Worm (Caenorhabditis elegans) whole organism, L4 larva: ENCODE results near the gene eif-3.G.

ENCODE experiments used
- D1046.2 ChIP-seq: fragments of 200-800 bp; sonication (Bioruptor generic); IDR thresholded peaks from 2 replicates; pipeline ENCODE4 v1.3.6; 2022; ENCODE audit warnings: missing genetic modification characterization, missing compliant biosample characterization
- R02D3.7 ChIP-seq: fragments of 150-350 bp; sonication (generic microtip); optimal IDR thresholded peaks from 3 replicates; lab custom pipeline; 2014; ENCODE audit warnings: missing biosample characterization, missing genetic modification characterization
- ZK546.5 ChIP-seq, 2 experiments: sonication (generic microtip); optimal IDR thresholded peaks; 2 replicates each; lab custom pipeline; 2017; ENCODE audit warnings: missing biosample characterization in 2 of 2, missing genetic modification characterization in 2 of 2
- arid-1 ChIP-seq: fragments of 200-800 bp; sonication (Bioruptor generic); conservative IDR thresholded peaks from 2 replicates; pipeline ENCODE4 v1.3.6; 2022; ENCODE audit warnings: missing genetic modification reagents, missing genetic modification characterization, missing compliant biosample characterization
- ceh-28 ChIP-seq: fragments of 150-350 bp; optimal IDR thresholded peaks from 2 replicates; lab custom pipeline; 2014; ENCODE audit warnings: missing biosample characterization, missing genetic modification reagents, missing genetic modification characterization
- ceh-44 ChIP-seq: fragments of 200-800 bp; sonication (Bioruptor generic); IDR thresholded peaks from 2 replicates; pipeline ENCODE4 v1.3.6; 2022; ENCODE audit warnings: missing genetic modification reagents, missing genetic modification characterization, missing compliant biosample characterization
- ceh-82 ChIP-seq: sonication (generic microtip); optimal IDR thresholded peaks from 2 replicates; lab custom pipeline; 2017; ENCODE audit warnings: missing biosample characterization, missing genetic modification characterization
- daf-12 ChIP-seq: fragments of 150-350 bp; optimal IDR thresholded peaks from 2 replicates; lab custom pipeline; 2014; ENCODE audit warnings: missing biosample characterization, missing genetic modification reagents, missing genetic modification characterization
- daf-16 ChIP-seq, 3 experiments: sonication (generic microtip); optimal IDR thresholded peaks; 2 replicates each; lab custom pipeline; 2016 to 2017; ENCODE audit warnings: missing genetic modification characterization in 3 of 3, missing genetic modification reagents in 3 of 3, mild to moderate bottlenecking in 2 of 3, missing compliant biosample characterization in 2 of 3, missing biosample characterization in 1 of 3, moderate library complexity in 1 of 3
- dve-1 ChIP-seq: sonication (generic microtip); optimal IDR thresholded peaks from 2 replicates; lab custom pipeline; 2017; ENCODE audit warnings: antibody characterized with exemption, mild to moderate bottlenecking, missing genetic modification characterization, missing compliant biosample characterization; ENCODE audit not compliant: insufficient read depth
- hlh-11 ChIP-seq: fragments of 200-800 bp; sonication (Bioruptor generic); optimal IDR thresholded peaks from 2 replicates; lab custom pipeline; 2018; ENCODE audit warnings: mild to moderate bottlenecking, missing genetic modification characterization, missing compliant biosample characterization
- hmg-1.1 ChIP-seq: fragments of 200-800 bp; sonication (Bioruptor generic); IDR thresholded peaks from 2 replicates; pipeline ENCODE4 v1.3.6; 2022; ENCODE audit warnings: missing genetic modification reagents, missing genetic modification characterization, missing compliant biosample characterization
- lim-7 ChIP-seq: fragments of 200-800 bp; sonication (Bioruptor generic); IDR thresholded peaks from 2 replicates; pipeline ENCODE4 v1.3.6; 2022; ENCODE audit warnings: missing genetic modification characterization, missing compliant biosample characterization
- lin-15B ChIP-seq: fragments of 150-350 bp; sonication (generic microtip); optimal IDR thresholded peaks from 3 replicates; lab custom pipeline; 2014; ENCODE audit warnings: missing biosample characterization, missing genetic modification characterization
- lin-39 ChIP-seq: fragments of 150-350 bp; optimal IDR thresholded peaks from 2 replicates; lab custom pipeline; 2014; ENCODE audit warnings: missing biosample characterization, missing genetic modification reagents, missing genetic modification characterization
- madf-5 ChIP-seq, 2 experiments: fragments of 200-800 bp; sonication (Bioruptor generic); IDR thresholded peaks; 2 replicates each; pipeline ENCODE4 v1.3.6; 2022; ENCODE audit warnings: missing compliant biosample characterization in 2 of 2, missing genetic modification characterization in 2 of 2
- mdl-1 ChIP-seq, 2 experiments: fragments of 150-350 bp in 1 of 2; sonication (generic microtip) in 1 of 2; optimal IDR thresholded peaks; 2 replicates each; lab custom pipeline; 2014 to 2017; ENCODE audit warnings: missing biosample characterization in 2 of 2, missing genetic modification characterization in 2 of 2
- mdt-29 ChIP-seq: fragments of 200-800 bp; sonication (Bioruptor generic); IDR thresholded peaks from 2 replicates; pipeline ENCODE4 v1.3.6; 2022; ENCODE audit warnings: missing genetic modification reagents, missing genetic modification characterization, missing compliant biosample characterization
- mxl-3 ChIP-seq: fragments of 200-800 bp; sonication (Bioruptor generic); optimal IDR thresholded peaks from 2 replicates; lab custom pipeline; 2018; ENCODE audit warnings: mild to moderate bottlenecking, missing genetic modification characterization, missing compliant biosample characterization
- nhr-102 ChIP-seq: sonication (generic microtip); optimal IDR thresholded peaks from 2 replicates; lab custom pipeline; 2016; ENCODE audit warnings: mild to moderate bottlenecking, missing genetic modification characterization, moderate library complexity, missing compliant biosample characterization
- nhr-111 ChIP-seq: fragments of 200-800 bp; sonication (Bioruptor generic); optimal IDR thresholded peaks from 2 replicates; lab custom pipeline; 2018; ENCODE audit warnings: mild to moderate bottlenecking, missing genetic modification characterization, missing compliant biosample characterization
- nhr-25 ChIP-seq: sonication (generic microtip); optimal IDR thresholded peaks from 2 replicates; lab custom pipeline; 2017; ENCODE audit warnings: missing genetic modification characterization, mild to moderate bottlenecking, missing compliant biosample characterization, antibody characterized with exemption, moderate library complexity, borderline replicate concordance; ENCODE audit not compliant: insufficient read depth
- nhr-28 ChIP-seq: fragments of 150-350 bp; optimal IDR thresholded peaks from 2 replicates; lab custom pipeline; 2014; ENCODE audit warnings: missing biosample characterization, missing genetic modification characterization
- nhr-6 ChIP-seq: fragments of 150-350 bp; optimal IDR thresholded peaks from 2 replicates; lab custom pipeline; 2014; ENCODE audit warnings: missing biosample characterization, missing genetic modification characterization
- nhr-77 ChIP-seq: fragments of 150-350 bp; optimal IDR thresholded peaks from 2 replicates; lab custom pipeline; 2014; ENCODE audit warnings: missing biosample characterization, missing genetic modification characterization
- pha-4 ChIP-seq, 2 experiments: fragments of 150-350 bp in 1 of 2; fragments of 200-800 bp in 1 of 2; sonication (Bioruptor generic) in 1 of 2; IDR thresholded peaks in 1 of 2; optimal IDR thresholded peaks in 1 of 2; 2 replicates each; pipeline versions ENCODE4 v1.3.6 to Lab custom; 2014 to 2022; ENCODE audit warnings: missing genetic modification characterization in 2 of 2, missing genetic modification reagents in 2 of 2, missing biosample characterization in 1 of 2, missing compliant biosample characterization in 1 of 2
- php-3 ChIP-seq: fragments of 200-800 bp; sonication (Bioruptor generic); IDR thresholded peaks from 2 replicates; pipeline ENCODE4 v1.3.6; 2022; ENCODE audit warnings: missing genetic modification reagents, missing genetic modification characterization, missing compliant biosample characterization
- pqm-1 ChIP-seq: sonication (generic microtip); optimal IDR thresholded peaks from 2 replicates; lab custom pipeline; 2017; ENCODE audit warnings: missing biosample characterization, missing genetic modification characterization
- sdz-12 ChIP-seq: fragments of 200-800 bp; sonication (Bioruptor generic); optimal IDR thresholded peaks from 2 replicates; lab custom pipeline; 2018; ENCODE audit warnings: mild to moderate bottlenecking, missing genetic modification characterization, missing compliant biosample characterization
- set-16 ChIP-seq: fragments of 200-800 bp; sonication (Bioruptor generic); IDR thresholded peaks from 2 replicates; pipeline ENCODE4 v1.3.6; 2022; ENCODE audit warnings: missing genetic modification reagents, missing genetic modification characterization, missing compliant biosample characterization
- snpc-4 ChIP-seq: fragments of 150-350 bp; optimal IDR thresholded peaks from 2 replicates; lab custom pipeline; 2014; ENCODE audit warnings: missing biosample characterization, missing genetic modification characterization
- tag-97 ChIP-seq: fragments of 200-800 bp; sonication (Bioruptor generic); IDR thresholded peaks from 2 replicates; pipeline ENCODE4 v1.3.6; 2022; ENCODE audit warnings: missing genetic modification characterization, missing compliant biosample characterization
- unc-130 ChIP-seq: sonication (generic microtip); optimal IDR thresholded peaks from 2 replicates; lab custom pipeline; 2016; ENCODE audit warnings: missing genetic modification reagents, missing genetic modification characterization, missing compliant biosample characterization
- unc-62 ChIP-seq, 3 experiments: fragments of 150-350 bp in 1 of 3; sonication (generic microtip); optimal IDR thresholded peaks in 2 of 3; peaks in 1 of 3; 1 replicate in 1 of 3; 2 replicates in 2 of 3; lab custom pipeline; 2014 to 2017; ENCODE audit warnings: missing biosample characterization in 3 of 3, missing genetic modification characterization in 3 of 3, missing genetic modification reagents in 3 of 3, missing genotype in 1 of 3
- zfp-3 ChIP-seq: fragments of 200-800 bp; sonication (Bioruptor generic); conservative IDR thresholded peaks from 2 replicates; pipeline ENCODE4 v1.3.6; 2022; ENCODE audit warnings: missing genetic modification reagents, missing genetic modification characterization, missing compliant biosample characterization
- zip-2 ChIP-seq: fragments of 150-350 bp; optimal IDR thresholded peaks from 2 replicates; lab custom pipeline; 2014; ENCODE audit warnings: missing biosample characterization, missing genetic modification characterization

Gene eif-3.G

ce11 chrII:8404748-8405147 is 37.8 kb upstream of the eif-3.G start, which contains the start of gene skpo-1:
TSS of gene skpo-1 (minus strand) at chrII:8404848.
- no peak for TF ChIP-seq ZK546.5 (tag; optimal IDR thresholded peaks at IDR 0.05; lab: Kevin White, UChicago)
- TF ChIP-seq ceh-82: no peak
- TF ChIP-seq daf-12 (tag; lab: Kevin White, UChicago): no peak
- TF ChIP-seq madf-5 (GFP tag; IDR thresholded peaks at IDR 0.05; lab: Robert Waterston, UW): no peak
- no peak for TF ChIP-seq hmg-1.1 (GFP tag; lab: Robert Waterston, UW)
- no peak for TF ChIP-seq lim-7 (GFP tag; lab: Robert Waterston, UW)
- TF ChIP-seq mxl-3 (GFP tag; lab: Kevin White, UChicago): no peak
- TF ChIP-seq ceh-28 (tag; lab: Kevin White, UChicago): no peak
- no peak for TF ChIP-seq nhr-77 (tag; lab: Kevin White, UChicago)
- TF ChIP-seq zip-2 (tag; lab: Kevin White, UChicago): no peak
- no peak for TF ChIP-seq ceh-44 (GFP tag; lab: Robert Waterston, UW)
- TF ChIP-seq nhr-102 (tag; lab: Kevin White, UChicago): no peak
- no peak for TF ChIP-seq mdt-29 (GFP tag; lab: Robert Waterston, UW)
- TF ChIP-seq nhr-6 (tag; lab: Kevin White, UChicago): no peak
- TF ChIP-seq sdz-12 (GFP tag; lab: Kevin White, UChicago): no peak
- TF ChIP-seq lin-15B (tag; lab: Kevin White, UChicago): no peak
- no peak for TF ChIP-seq R02D3.7 (tag; lab: Kevin White, UChicago)

DNA sequence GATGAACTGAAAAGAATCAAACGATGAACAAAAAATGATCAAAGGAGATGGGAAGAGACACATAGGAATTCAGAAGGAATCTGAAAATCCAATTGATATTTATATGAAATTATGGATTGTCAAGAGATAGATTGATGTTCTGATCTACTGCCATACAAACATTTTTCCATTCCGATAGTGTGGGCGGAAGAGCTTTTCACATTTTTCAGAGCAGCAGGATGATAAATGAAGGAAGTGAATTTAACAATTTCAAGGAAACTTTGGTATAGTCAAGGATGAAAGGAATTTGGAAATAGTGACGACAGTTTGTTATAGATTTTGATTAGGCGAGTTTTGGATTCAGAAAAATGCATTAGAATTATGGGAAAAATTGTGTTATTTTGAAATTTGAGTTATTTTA is 37.3 kb upstream of the eif-3.G start, which contains the start of gene ubc-24:
Gene ubc-24 (plus strand): TSS at position 301 of the 400 bp plus-strand sequence.
- TF ChIP-seq nhr-6 (tag; lab: Kevin White, UChicago) (no peak), lin-39 (tag; lab: Kevin White, UChicago) (no peak), nhr-77 (tag; lab: Kevin White, UChicago) (no peak), tag-97 (no peak)
- TF ChIP-seq, all 104 proteins: peak for 0

DNA sequence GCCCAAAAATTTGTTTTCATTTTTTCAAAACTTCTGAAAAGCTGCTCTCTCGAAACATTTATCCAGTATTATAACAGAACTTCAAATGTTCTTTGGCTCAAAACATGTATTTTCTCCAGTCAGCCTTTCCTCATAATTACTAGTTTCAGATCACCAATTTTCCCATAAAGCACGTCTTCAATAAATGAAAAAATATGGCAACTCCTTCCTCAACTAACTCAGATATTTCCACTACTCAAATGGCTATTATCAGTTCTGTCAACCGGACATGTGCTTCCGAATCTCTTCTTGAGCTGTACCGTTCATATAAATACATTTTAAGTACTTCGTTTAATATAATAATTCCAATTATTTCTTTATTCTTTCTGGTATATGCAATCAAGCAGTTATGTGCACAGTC is 35.1 kb upstream of the eif-3.G start, which contains the start of gene sra-13:
Gene sra-13 (plus strand): TSS at position 195 of the 400 bp plus-strand sequence.
- TF ChIP-seq unc-62 (GFP tag; optimal IDR thresholded peaks at IDR 0.05 in 1 of 2; lab: Kevin White, UChicago): peak in 1 of 2 experiments; percentile 93
- TF ChIP-seq unc-62 (tag; optimal IDR thresholded peaks at IDR 0.05; lab: Kevin White, UChicago): no peak
- TF ChIP-seq zfp-3: no peak

DNA sequence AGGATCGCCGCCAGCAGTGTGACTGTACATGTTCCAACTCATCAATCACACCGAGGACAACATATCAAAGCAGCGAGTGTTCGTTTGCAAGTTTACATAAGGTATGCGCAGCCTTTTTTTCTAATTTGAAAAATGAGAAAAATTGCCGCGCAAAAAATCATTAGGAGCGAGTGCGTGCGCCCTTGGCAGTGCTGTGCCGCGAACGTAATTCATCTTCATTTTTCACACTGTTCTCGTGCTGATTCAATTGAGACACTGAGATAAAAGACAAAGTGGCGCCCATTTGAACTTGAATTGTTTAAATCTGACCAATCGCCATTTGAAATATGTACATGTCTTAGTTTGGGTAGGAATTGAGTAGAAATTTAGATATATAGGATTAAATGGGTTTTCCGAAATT is 33.0 kb upstream of the eif-3.G start:
- TF ChIP-seq snpc-4 (tag; lab: Kevin White, UChicago): no peak
- peak; percentile 32 for TF ChIP-seq nhr-25 (tag; lab: Kevin White, UChicago)
- TF ChIP-seq unc-62 (GFP tag; optimal IDR thresholded peaks at IDR 0.05 in 1 of 2; lab: Kevin White, UChicago): peak in 1 of 2 experiments; percentile 80
- no peak for TF ChIP-seq unc-62 (tag; optimal IDR thresholded peaks at IDR 0.05; lab: Kevin White, UChicago)
- TF ChIP-seq, all 104 proteins: peak for 2

DNA sequence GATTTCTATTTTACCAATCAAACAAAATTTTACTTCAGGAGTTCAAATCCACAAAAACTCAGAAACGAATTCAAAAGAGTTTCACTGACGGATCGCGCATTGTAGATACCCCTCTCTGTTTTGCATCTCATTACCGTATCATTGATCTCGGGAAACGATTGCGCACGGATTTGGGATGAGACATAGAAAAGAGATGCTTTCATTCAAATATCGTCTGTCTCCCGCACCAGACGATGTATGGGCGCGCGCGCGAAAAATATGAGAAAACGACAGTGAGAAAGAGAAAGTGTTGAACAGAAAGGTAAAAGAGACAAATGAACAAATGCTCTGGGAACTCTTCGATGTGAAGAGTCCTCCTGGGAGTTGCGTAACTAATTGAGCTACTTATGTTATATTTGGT is 31.6 kb upstream of the eif-3.G start:
- TF ChIP-seq lin-15B (tag; lab: Kevin White, UChicago): no peak
- TF ChIP-seq nhr-6 (tag; lab: Kevin White, UChicago): no peak
- no peak for TF ChIP-seq pqm-1

DNA sequence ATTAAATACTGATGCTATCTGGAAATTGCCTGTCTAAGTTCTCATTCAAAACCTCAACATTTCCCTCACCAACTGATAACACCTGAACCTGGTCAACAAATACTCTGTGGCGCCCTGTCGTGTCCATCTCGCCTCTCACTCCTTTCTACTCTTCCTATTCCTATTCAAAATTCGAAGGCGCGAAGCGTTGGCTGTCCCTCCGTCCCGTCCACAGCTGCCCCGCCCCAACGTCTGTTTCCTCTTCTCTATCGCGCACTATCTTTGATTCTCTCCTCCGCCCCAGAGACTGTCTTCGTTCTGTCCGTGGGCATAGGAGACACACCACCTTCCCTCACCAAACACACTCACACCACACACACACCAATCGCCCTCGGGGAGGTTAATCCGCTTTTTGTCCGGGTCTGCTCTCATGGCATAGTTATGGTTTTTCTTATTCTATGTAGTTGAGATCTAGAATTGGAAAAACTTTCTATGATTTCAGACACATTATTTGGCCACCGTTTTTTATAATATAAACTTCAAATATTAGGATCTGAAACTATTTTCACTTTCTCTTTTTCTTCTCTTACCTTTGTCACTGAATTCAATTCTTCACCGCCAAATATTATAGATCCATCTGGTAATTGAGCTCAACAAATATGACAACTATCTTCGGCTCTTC is 30.4 kb upstream of the eif-3.G start, which contains the start of gene efl-3:
Gene efl-3 (plus strand): TSS at position 611 of the 661 bp plus-strand sequence.
- TF ChIP-seq dve-1 (tag; lab: Kevin White, UChicago) (peak; percentile 42), tag-97 (no peak), set-16 (GFP tag; lab: Robert Waterston, UW) (0 out of 2 replicates have a peak, but pooled peaks have one; percentile 25), php-3 (0 out of 2 replicates have a peak, but pooled peaks have one; percentile 23), nhr-28 (tag; lab: Kevin White, UChicago) (peak; percentile 20), zip-2 (tag; lab: Kevin White, UChicago) (no peak), ZK546.5 (tag; optimal IDR thresholded peaks at IDR 0.05; lab: Kevin White, UChicago) (no peak), pqm-1 (peak; percentile 21), mdl-1 (tag; optimal IDR thresholded peaks at IDR 0.05; lab: Kevin White, UChicago) (no peak), arid-1 (GFP tag; lab: Robert Waterston, UW) (no peak), unc-62 (GFP tag; optimal IDR thresholded peaks at IDR 0.05 in 1 of 2; lab: Kevin White, UChicago) (peak in 1 of 2 experiments; percentile 27), unc-62 (tag; optimal IDR thresholded peaks at IDR 0.05; lab: Kevin White, UChicago) (no peak), daf-16 (GFP tag; optimal IDR thresholded peaks at IDR 0.05; lab: Kevin White, UChicago) (no peak), daf-16 (tag; optimal IDR thresholded peaks at IDR 0.05; lab: Kevin White, UChicago) (peak; percentile 77), pha-4 (GFP tag; IDR thresholded peaks at IDR 0.05; lab: Robert Waterston, UW) (no peak), pha-4 (tag; optimal IDR thresholded peaks at IDR 0.05; lab: Kevin White, UChicago) (no peak), hlh-11 (tag; lab: Kevin White, UChicago) (peak; percentile 75), D1046.2 (no peak), unc-130 (no peak), nhr-111 (GFP tag; lab: Kevin White, UChicago) (no peak)
